Fruit fly (Drosophila melanogaster) whole organism, embryonic: ENCODE data around the gene elB.

Experiments used
- Ada2b ChIP-seq: fragments of 200-800 bp; sonication (Bioruptor generic); IDR thresholded peaks from 2 replicates; pipeline ENCODE4 v1.3.6; 2022; ENCODE audit warnings: missing biosample characterization, missing genetic modification characterization
- Bteb2 ChIP-seq: fragments of 200-800 bp; sonication (Bioruptor generic); optimal IDR thresholded peaks from 2 replicates; lab custom pipeline; 2016; ENCODE audit warnings: missing biosample characterization, missing genetic modification characterization
- CG10267 ChIP-seq: fragments of 200-800 bp; sonication (Bioruptor generic); optimal IDR thresholded peaks from 2 replicates; lab custom pipeline; 2018; ENCODE audit warnings: missing biosample characterization, mild to moderate bottlenecking, missing genetic modification characterization, moderate library complexity
- CG11398 ChIP-seq: fragments of 200-800 bp; sonication (Bioruptor generic); optimal IDR thresholded peaks from 2 replicates; lab custom pipeline; 2016; ENCODE audit warnings: missing biosample characterization, missing genetic modification characterization
- CG12659 ChIP-seq: fragments of 200-800 bp; sonication (Bioruptor generic); optimal IDR thresholded peaks from 3 replicates; lab custom pipeline; 2017; ENCODE audit warnings: mild to moderate bottlenecking, missing biosample characterization, missing genetic modification reagents, missing genetic modification characterization
- CG13894 ChIP-seq: fragments of 200-800 bp; sonication (Bioruptor generic); optimal IDR thresholded peaks from 3 replicates; lab custom pipeline; 2018; ENCODE audit warnings: missing biosample characterization, mild to moderate bottlenecking, missing genetic modification characterization, moderate library complexity
- CG15479 ChIP-seq: fragments of 200-800 bp; sonication (Bioruptor generic); optimal IDR thresholded peaks from 3 replicates; lab custom pipeline; 2019; ENCODE audit warnings: missing biosample characterization, mild to moderate bottlenecking, missing genetic modification characterization, moderate library complexity
- CG1792 ChIP-seq: fragments of 200-800 bp; sonication (Bioruptor generic); optimal IDR thresholded peaks from 2 replicates; lab custom pipeline; 2016; ENCODE audit warnings: missing biosample characterization, missing genetic modification characterization
- CG5180 ChIP-seq: fragments of 200-800 bp; sonication (Bioruptor generic); optimal IDR thresholded peaks from 3 replicates; lab custom pipeline; 2017; ENCODE audit warnings: missing biosample characterization, missing genetic modification characterization, mild to moderate bottlenecking, moderate library complexity, missing genetic modification reagents
- CG6813 ChIP-seq: fragments of 200-800 bp; sonication (Bioruptor generic); optimal IDR thresholded peaks from 2 replicates; lab custom pipeline; 2017; ENCODE audit warnings: missing biosample characterization, missing genetic modification characterization, mild to moderate bottlenecking, moderate library complexity, missing genetic modification reagents
- CG7271 ChIP-seq: fragments of 200-800 bp; sonication (Bioruptor generic); optimal IDR thresholded peaks from 2 replicates; lab custom pipeline; 2018; ENCODE audit warnings: missing biosample characterization, mild to moderate bottlenecking, missing genetic modification characterization, moderate library complexity
- CG8944 ChIP-seq: fragments of 200-800 bp; sonication (Bioruptor generic); optimal IDR thresholded peaks from 3 replicates; lab custom pipeline; 2016; ENCODE audit warnings: missing biosample characterization, missing genetic modification characterization
- Camta ChIP-seq: fragments of 200-800 bp; sonication (Bioruptor generic); optimal IDR thresholded peaks from 2 replicates; lab custom pipeline; 2016; ENCODE audit warnings: missing biosample characterization, missing genetic modification characterization
- D ChIP-seq, 2 experiments: fragments of 200-800 bp in 1 of 2; fragments of >200 bp in 1 of 2; sonication (Bioruptor generic) in 1 of 2; optimal IDR thresholded peaks; 2 replicates in 1 of 2; 3 replicates in 1 of 2; lab custom pipeline; 2017; ENCODE audit warnings: mild to moderate bottlenecking in 1 of 2, missing biosample characterization in 1 of 2, missing genetic modification characterization in 1 of 2, missing genetic modification reagents in 1 of 2
- Dad ChIP-seq: fragments of 200-800 bp; sonication (Bioruptor generic); optimal IDR thresholded peaks from 3 replicates; lab custom pipeline; 2016; ENCODE audit warnings: missing biosample characterization, missing genetic modification characterization
- Deaf1 ChIP-seq: fragments of 200-800 bp; optimal IDR thresholded peaks from 3 replicates; lab custom pipeline; 2019; ENCODE audit warnings: missing biosample characterization, mild to moderate bottlenecking, missing genetic modification characterization, moderate library complexity
- Dp ChIP-seq: fragments of 200-800 bp; sonication (Bioruptor generic); optimal IDR thresholded peaks from 2 replicates; lab custom pipeline; 2018; ENCODE audit warnings: missing biosample characterization, mild to moderate bottlenecking, missing genetic modification characterization, moderate library complexity
- Dref ChIP-seq: fragments of 200-800 bp; sonication (Bioruptor generic); IDR thresholded peaks from 2 replicates; pipeline ENCODE4 v1.3.6; 2022; ENCODE audit warnings: missing biosample characterization, missing genetic modification characterization
- Ets65A ChIP-seq: fragments of 200-800 bp; sonication (Bioruptor generic); peaks from one replicate; lab custom pipeline; 2016; ENCODE audit warnings: missing biosample characterization, missing genetic modification characterization
- Hey ChIP-seq: fragments of 200-800 bp; sonication (Bioruptor generic); optimal IDR thresholded peaks from 3 replicates; lab custom pipeline; 2018; ENCODE audit warnings: missing biosample characterization, mild to moderate bottlenecking, missing genetic modification characterization
- Kr ChIP-seq: fragments of 200-800 bp; sonication (Bioruptor generic); optimal IDR thresholded peaks from 2 replicates; lab custom pipeline; 2017; ENCODE audit warnings: missing biosample characterization, mild to moderate bottlenecking, missing genetic modification characterization
- Opbp ChIP-seq: fragments of 200-800 bp; sonication (Bioruptor generic); IDR thresholded peaks from 3 replicates; pipeline ENCODE4 v1.3.6; 2022; ENCODE audit warnings: missing biosample characterization, missing genetic modification characterization; ENCODE audit not compliant: partially characterized antibody
- Xbp1 ChIP-seq: fragments of 200-800 bp; sonication (Bioruptor generic); optimal IDR thresholded peaks from 3 replicates; lab custom pipeline; 2016; ENCODE audit warnings: missing biosample characterization, mild to moderate bottlenecking, missing genetic modification characterization
- abd-A ChIP-seq: fragments of 200-800 bp; sonication (Bioruptor generic); optimal IDR thresholded peaks from 3 replicates; lab custom pipeline; 2019; ENCODE audit warnings: missing biosample characterization, mild to moderate bottlenecking, missing genetic modification characterization, moderate library complexity
- ac ChIP-seq: fragments of 200-800 bp; sonication (Bioruptor generic); optimal IDR thresholded peaks from 3 replicates; lab custom pipeline; 2017; ENCODE audit warnings: missing biosample characterization, mild to moderate bottlenecking, missing genetic modification characterization
- aop ChIP-seq: fragments of 200-800 bp; sonication (Bioruptor generic); IDR thresholded peaks from 2 replicates; pipeline ENCODE4 v1.3.6; 2022; ENCODE audit warnings: missing biosample characterization, missing genetic modification characterization
- br ChIP-seq: fragments of >200 bp; optimal IDR thresholded peaks from 2 replicates; lab custom pipeline; 2017
- cad ChIP-seq: fragments of >200 bp; optimal IDR thresholded peaks from 2 replicates; lab custom pipeline; 2017; ENCODE audit warnings: missing biosample characterization, missing genetic modification characterization
- cas ChIP-seq: fragments of 200-800 bp; sonication (Bioruptor generic); IDR thresholded peaks from 2 replicates; pipeline ENCODE4 v1.3.6; 2022; ENCODE audit warnings: missing biosample characterization, missing genetic modification characterization
- chinmo ChIP-seq: fragments of 200-800 bp; sonication (Bioruptor generic); IDR thresholded peaks from 4 replicates; pipeline ENCODE4 v1.3.6; 2022; ENCODE audit warnings: missing biosample characterization, missing genetic modification characterization; ENCODE audit not compliant: partially characterized antibody
- eve ChIP-seq, 2 experiments: fragments of >200 bp; optimal IDR thresholded peaks; 2 replicates each; lab custom pipeline; 2017; ENCODE audit warnings: missing biosample characterization in 2 of 2, missing genetic modification characterization in 2 of 2
- fru ChIP-seq: fragments of >200 bp; optimal IDR thresholded peaks from 2 replicates; lab custom pipeline; 2017
- gsb ChIP-seq: fragments of 200-800 bp; sonication (Bioruptor generic); IDR thresholded peaks from 2 replicates; pipeline ENCODE4 v1.3.6; 2022; ENCODE audit warnings: missing biosample characterization, missing genetic modification characterization
- hth ChIP-seq: fragments of >200 bp; optimal IDR thresholded peaks from 2 replicates; lab custom pipeline; 2017; ENCODE audit warnings: inconsistent platforms
- inv ChIP-seq: fragments of 200-800 bp; sonication (Bioruptor generic); IDR thresholded peaks from 2 replicates; pipeline ENCODE4 v1.3.6; 2022; ENCODE audit warnings: missing biosample characterization, missing genetic modification characterization; ENCODE audit not compliant: partially characterized antibody
- kni ChIP-seq: fragments of 200-800 bp; sonication (Bioruptor generic); optimal IDR thresholded peaks from 3 replicates; lab custom pipeline; 2017; ENCODE audit warnings: mild to moderate bottlenecking, missing biosample characterization, missing genetic modification reagents, missing genetic modification characterization
- nerfin-1 ChIP-seq: fragments of 200-800 bp; sonication (Bioruptor generic); optimal IDR thresholded peaks from 3 replicates; lab custom pipeline; 2019; ENCODE audit warnings: missing biosample characterization, mild to moderate bottlenecking, missing genetic modification characterization, moderate library complexity
- nmo ChIP-seq: fragments of 200-800 bp; sonication (Bioruptor generic); optimal IDR thresholded peaks from 2 replicates; lab custom pipeline; 2018; ENCODE audit warnings: missing biosample characterization, mild to moderate bottlenecking, missing genetic modification characterization, moderate library complexity
- phol ChIP-seq: fragments of 200-800 bp; sonication (Bioruptor generic); optimal IDR thresholded peaks from 3 replicates; lab custom pipeline; 2018; ENCODE audit warnings: missing biosample characterization, mild to moderate bottlenecking, missing genetic modification characterization, moderate library complexity
- psq ChIP-seq: fragments of 200-800 bp; sonication (Bioruptor generic); optimal IDR thresholded peaks from 2 replicates; lab custom pipeline; 2017; ENCODE audit warnings: missing biosample characterization, missing genetic modification characterization
- run ChIP-seq: fragments of 200-800 bp; sonication (Bioruptor generic); optimal IDR thresholded peaks from 3 replicates; lab custom pipeline; 2018; ENCODE audit warnings: missing biosample characterization, mild to moderate bottlenecking, missing genetic modification characterization
- scrt ChIP-seq: fragments of 200-800 bp; sonication (Bioruptor generic); optimal IDR thresholded peaks from 2 replicates; lab custom pipeline; 2018; ENCODE audit warnings: missing biosample characterization, mild to moderate bottlenecking, missing genetic modification characterization, moderate library complexity
- sd ChIP-seq: fragments of 200-800 bp; sonication (Bioruptor generic); optimal IDR thresholded peaks from 3 replicates; lab custom pipeline; 2018; ENCODE audit warnings: missing biosample characterization, mild to moderate bottlenecking, missing genetic modification characterization, moderate library complexity
- sens ChIP-seq: fragments of 200-800 bp; sonication (Bioruptor generic); peaks from one replicate; lab custom pipeline; 2016; ENCODE audit warnings: missing biosample characterization, missing genetic modification characterization
- slp2 ChIP-seq: fragments of 200-800 bp; sonication (Bioruptor generic); optimal IDR thresholded peaks from 2 replicates; lab custom pipeline; 2016; ENCODE audit warnings: missing biosample characterization, missing genetic modification characterization
- twi ChIP-seq: fragments of 200-800 bp; optimal IDR thresholded peaks from 2 replicates; lab custom pipeline; 2019; ENCODE audit warnings: missing biosample characterization, mild to moderate bottlenecking, missing genetic modification characterization, moderate library complexity
- zen ChIP-seq: fragments of 200-800 bp; sonication (Bioruptor generic); optimal IDR thresholded peaks from 3 replicates; lab custom pipeline; 2018; ENCODE audit warnings: missing biosample characterization, mild to moderate bottlenecking, missing genetic modification characterization, moderate library complexity

elB gene

dm6 chr2L:14447558-14447957, 38.2 kb upstream of the elB start (continued):
- peak; percentile 26 for TF ChIP-seq Hey (tag; lab: Kevin White, UChicago)
- peak; percentile 29 for TF ChIP-seq Kr (GFP tag; lab: Kevin White, UChicago)
- TF ChIP-seq phol (tag; lab: Kevin White, UChicago) = peak; percentile 14
- TF ChIP-seq CG5180 (GFP tag; lab: Kevin White, UChicago) = no peak
- TF ChIP-seq inv (GFP tag; lab: Robert Waterston, UW) = no peak
- peak; percentile 75 for TF ChIP-seq zen (tag; lab: Kevin White, UChicago)
- TF ChIP-seq CG13894 (tag; lab: Kevin White, UChicago) = peak; percentile 65

dm6 chr2L:14445588-14446484, 36.5 kb upstream of the elB start:
- TF ChIP-seq Dad (GFP tag; lab: Kevin White, UChicago) (no peak), ac (GFP tag; lab: Kevin White, UChicago) (peak; percentile 87), gsb (GFP tag; lab: Robert Waterston, UW) (no peak), hth (lab: Kevin White, UChicago) (peak; percentile 88), Ada2b (GFP tag; lab: Robert Waterston, UW) (no peak), CG1792 (GFP tag; lab: Kevin White, UChicago) (no peak), fru (no peak), Ets65A (peak; percentile 72), cad (GFP tag; lab: Kevin White, UChicago) (peak; percentile 100), eve (GFP tag; optimal IDR thresholded peaks at IDR 0.05; lab: Kevin White, UChicago) (no peak), CG8944 (GFP tag; lab: Kevin White, UChicago) (no peak), nerfin-1 (tag; lab: Kevin White, UChicago) (peak; percentile 46), slp2 (GFP tag; lab: Kevin White, UChicago) (no peak), CG10267 (tag; lab: Kevin White, UChicago) (no peak), CG11398 (GFP tag; lab: Kevin White, UChicago) (no peak), abd-A (tag; lab: Kevin White, UChicago) (peak; percentile 17), Opbp (no peak), scrt (GFP tag; lab: Kevin White, UChicago) (peak; percentile 59), D (optimal IDR thresholded peaks at IDR 0.05; lab: Kevin White, UChicago) (peak; percentile 100), D (GFP tag; optimal IDR thresholded peaks at IDR 0.05; lab: Kevin White, UChicago) (no peak), kni (GFP tag; lab: Kevin White, UChicago) (no peak), sens (peak; percentile 20), CG15479 (GFP tag; lab: Kevin White, UChicago) (peak; percentile 77), psq (GFP tag; lab: Kevin White, UChicago) (no peak), Dp (GFP tag; lab: Kevin White, UChicago) (no peak), cas (GFP tag; lab: Robert Waterston, UW) (no peak), sd (tag; lab: Kevin White, UChicago) (no peak), Dref (no peak), CG12659 (GFP tag; lab: Kevin White, UChicago) (no peak), chinmo (no peak), nmo (GFP tag; lab: Kevin White, UChicago) (no peak), Kr (GFP tag; lab: Kevin White, UChicago) (peak; percentile 49), aop (GFP tag; lab: Robert Waterston, UW) (no peak), br (lab: Kevin White, UChicago) (no peak), Camta (GFP tag; lab: Kevin White, UChicago) (no peak), Bteb2 (GFP tag; lab: Kevin White, UChicago) (no peak), zen (tag; lab: Kevin White, UChicago) (peak; percentile 98), Deaf1 (tag; lab: Kevin White, UChicago) (peak; percentile 35), CG7271 (peak; percentile 84), CG6813 (GFP tag; lab: Kevin White, UChicago) (no peak), run (no peak), Xbp1 (GFP tag; lab: Kevin White, UChicago) (no peak), twi (tag; lab: Kevin White, UChicago) (peak; percentile 88), Hey (tag; lab: Kevin White, UChicago) (peak; percentile 86)
